Worm (Caenorhabditis elegans) whole organism, L4/young adult: ENCODE results near the gene F08C6.5.

Source experiments
- W03F9.2 ChIP-seq: fragments of 150-350 bp; optimal IDR thresholded peaks from 2 replicates; lab custom pipeline; 2014; ENCODE audit warnings: missing biosample characterization, missing genetic modification characterization
- him-1 ChIP-seq: sonication (generic microtip); optimal IDR thresholded peaks from 2 replicates; lab custom pipeline; 2016; ENCODE audit warnings: missing genotype, missing genetic modification reagents, missing genetic modification characterization, missing compliant biosample characterization

- TF ChIP-seq him-1 (no peak), W03F9.2 (tag; lab: Kevin White, UChicago) (no peak)
These were observed 37.4 kb downstream of the F08C6.5 start, which contains the start of gene C44E12.1 for ce11 chrX:7596627-7597026.
